Fruit fly (Drosophila melanogaster): Measurements from ENCODE around the gene Hsc70-2.

Hsc70-2 gene

dm6 chr3R:13015811-13016766 lies 28.5 kb upstream of the Hsc70-2 start (continued):
- no peak for TF ChIP-seq gsb (GFP tag; IDR thresholded peaks at IDR 0.05)
- no peak for TF ChIP-seq sna (GFP tag; IDR thresholded peaks at IDR 0.05; ENCODE audit: partially characterized antibody)
- TF ChIP-seq chinmo (GFP tag; IDR thresholded peaks at IDR 0.05; ENCODE audit: partially characterized antibody), result peak; percentile 64; the same call in 2 of the 4 replicates
- peak; percentile 2 for TF ChIP-seq HmgD (GFP tag; optimal IDR thresholded peaks at IDR 0.05)
- TF ChIP-seq Dp (GFP tag; optimal IDR thresholded peaks at IDR 0.05), result no peak
- no peak for TF ChIP-seq Oaz (GFP tag; IDR thresholded peaks at IDR 0.05)
- no peak for TF ChIP-seq CG1603 (tag; optimal IDR thresholded peaks at IDR 0.05)
- TF ChIP-seq CG15269 (tag; optimal IDR thresholded peaks at IDR 0.05), result no peak
- peak; percentile 25 for TF ChIP-seq CG7556 (GFP tag; optimal IDR thresholded peaks at IDR 0.05)
- no peak for TF ChIP-seq yki (optimal IDR thresholded peaks at IDR 0.05)
- no peak for TF ChIP-seq pita (GFP tag; optimal IDR thresholded peaks at IDR 0.05)
- no peak for TF ChIP-seq CG14667 (GFP tag; IDR thresholded peaks at IDR 0.05)
- no peak for TF ChIP-seq CG15601 (tag; optimal IDR thresholded peaks at IDR 0.05)
- peak; percentile 31 for TF ChIP-seq CG15514 (GFP tag; optimal IDR thresholded peaks at IDR 0.05)
- TF ChIP-seq sqz (GFP tag; optimal IDR thresholded peaks at IDR 0.05), result peak; percentile 61
- TF ChIP-seq CG8290 (GFP tag; optimal IDR thresholded peaks at IDR 0.05), result no peak
- peak in 1 of 2 experiments; percentile 35 for TF ChIP-seq CG8290 (tag; optimal IDR thresholded peaks at IDR 0.05)
- TF ChIP-seq CG10979 (tag; optimal IDR thresholded peaks at IDR 0.05), result no peak
- TF ChIP-seq fd3F (GFP tag; optimal IDR thresholded peaks at IDR 0.05), result no peak
- 0 out of 2 replicates have a peak, but pooled peaks have one; percentile 15 for TF ChIP-seq CG3847 (GFP tag; IDR thresholded peaks at IDR 0.05)
- no peak for TF ChIP-seq Scr (GFP tag; IDR thresholded peaks at IDR 0.05; ENCODE audit: partially characterized antibody)
- TF ChIP-seq unpg (GFP tag; optimal IDR thresholded peaks at IDR 0.05), result no peak
- no peak for TF ChIP-seq tgo (GFP tag; IDR thresholded peaks at IDR 0.05)
- no peak for TF ChIP-seq CG1024 (GFP tag; IDR thresholded peaks at IDR 0.05)
- TF ChIP-seq nom (GFP tag; optimal IDR thresholded peaks at IDR 0.05), result peak; percentile 68
- no peak for TF ChIP-seq Fer2 (tag; optimal IDR thresholded peaks at IDR 0.05)
- no peak for TF ChIP-seq CG1792 (GFP tag; optimal IDR thresholded peaks at IDR 0.05)
- peak; percentile 55 for TF ChIP-seq CG32532 (GFP tag; IDR thresholded peaks at IDR 0.05)
- no peak for TF ChIP-seq vvl (GFP tag; IDR thresholded peaks at IDR 0.05)
- TF ChIP-seq BtbVII (GFP tag; optimal IDR thresholded peaks at IDR 0.05), result no peak
- no peak for TF ChIP-seq CG3065 (GFP tag; optimal IDR thresholded peaks at IDR 0.05)
- TF ChIP-seq CG14860 (GFP tag; IDR thresholded peaks at IDR 0.05; ENCODE audit: partially characterized antibody), result no peak
- no peak for TF ChIP-seq Dek (tag; optimal IDR thresholded peaks at IDR 0.05)
- peak; percentile 39; the same call in 1 of the 3 replicates for TF ChIP-seq CG34422 (GFP tag; IDR thresholded peaks at IDR 0.05)
- TF ChIP-seq Sox102F (GFP tag; optimal IDR thresholded peaks at IDR 0.05), result no peak
- no peak for TF ChIP-seq CG18764 (GFP tag; optimal IDR thresholded peaks at IDR 0.05)
- TF ChIP-seq bcd (GFP tag; optimal IDR thresholded peaks at IDR 0.05), result peak; percentile 0
- no peak for TF ChIP-seq jing (GFP tag; optimal IDR thresholded peaks at IDR 0.05)
- TF ChIP-seq Med (GFP tag), result peak; percentile 82
- TF ChIP-seq CG17829 (tag; optimal IDR thresholded peaks at IDR 0.05), result no peak
- no peak for TF ChIP-seq maf-S (GFP tag; optimal IDR thresholded peaks at IDR 0.05)
- no peak for TF ChIP-seq ranshi (GFP tag; IDR thresholded peaks at IDR 0.05)
- TF ChIP-seq CG2889 (GFP tag; IDR thresholded peaks at IDR 0.05), result no peak
- TF ChIP-seq CG33213 (GFP tag; optimal IDR thresholded peaks at IDR 0.05), result no peak
- TF ChIP-seq Rfx (GFP tag; IDR thresholded peaks at IDR 0.05), result no peak
- TF ChIP-seq CG8944 (GFP tag; optimal IDR thresholded peaks at IDR 0.05), result no peak
- TF ChIP-seq Elba2 (GFP tag; optimal IDR thresholded peaks at IDR 0.05), result no peak
- TF ChIP-seq gcm2 (GFP tag; optimal IDR thresholded peaks at IDR 0.05), result no peak
- no peak for TF ChIP-seq CG11723 (GFP tag; optimal IDR thresholded peaks at IDR 0.05)

Measured in whole organism, embryonic.